Worm (Caenorhabditis elegans): ENCODE measurements around the gene dmsr-1.

DNA sequence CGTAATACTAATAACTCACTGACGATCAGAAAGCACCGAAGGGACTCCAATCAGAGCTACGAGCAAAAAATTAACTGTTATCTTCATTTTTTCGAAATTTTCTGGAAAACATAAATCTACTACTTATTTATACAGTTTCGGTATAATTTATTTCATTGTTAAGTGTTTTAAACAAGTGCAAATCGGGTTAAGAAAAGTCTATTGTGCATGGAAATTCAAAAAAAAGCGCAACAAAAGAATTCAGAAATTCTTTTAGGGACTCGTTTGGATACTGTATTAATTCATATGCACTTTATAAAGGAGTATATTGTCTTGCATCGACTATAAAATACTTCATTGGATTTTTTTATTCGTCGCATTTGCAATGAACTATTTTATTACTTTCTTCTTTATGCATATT, 33.6 kb downstream of the dmsr-1 start, which contains the start of the genes nas-20 and nas-21:
- TF ChIP-seq ama-1 (optimal IDR thresholded peaks at IDR 0.05) (no peak), pes-1 (GFP tag; IDR thresholded peaks at IDR 0.05) (no peak), flt-1 (GFP tag; IDR thresholded peaks at IDR 0.05) (no peak)
